Fruit fly (Drosophila melanogaster) whole organism, prepupa: ENCODE measurements around the gene mahe.

Source experiments
- CG10631 ChIP-seq: fragments of 200-800 bp; sonication (Bioruptor generic); optimal IDR thresholded peaks from 2 replicates; lab custom pipeline; 2016; ENCODE audit warnings: missing biosample characterization, missing genetic modification characterization
- CG10669 ChIP-seq: fragments of 200-800 bp; sonication (Bioruptor generic); optimal IDR thresholded peaks from 3 replicates; lab custom pipeline; 2018; ENCODE audit warnings: missing biosample characterization, mild to moderate bottlenecking, missing genetic modification characterization, moderate library complexity
- CG11762 ChIP-seq: fragments of 200-800 bp; sonication (Bioruptor generic); optimal IDR thresholded peaks from 3 replicates; lab custom pipeline; 2016; ENCODE audit warnings: missing biosample characterization, missing genetic modification characterization; ENCODE audit not compliant: insufficient read depth
- CG11902 ChIP-seq: fragments of 200-800 bp; sonication (Bioruptor generic); optimal IDR thresholded peaks from 3 replicates; lab custom pipeline; 2016; ENCODE audit warnings: missing biosample characterization, missing genetic modification characterization
- CG15336 ChIP-seq: fragments of 200-800 bp; sonication (Bioruptor generic); IDR thresholded peaks from 2 replicates; pipeline ENCODE4 v1.3.6; 2022; ENCODE audit warnings: missing biosample characterization, missing genetic modification characterization
- CG1621 ChIP-seq: fragments of 200-800 bp; sonication (Bioruptor generic); optimal IDR thresholded peaks from 3 replicates; lab custom pipeline; 2018; ENCODE audit warnings: missing biosample characterization, mild to moderate bottlenecking, missing genetic modification characterization
- CG16779 ChIP-seq: fragments of 200-800 bp; sonication (Bioruptor generic); optimal IDR thresholded peaks from 3 replicates; lab custom pipeline; 2017; ENCODE audit warnings: missing biosample characterization, mild to moderate bottlenecking, missing genetic modification characterization
- CG3032 ChIP-seq: fragments of 200-800 bp; optimal IDR thresholded peaks from 2 replicates; lab custom pipeline; 2019; ENCODE audit warnings: missing biosample characterization, mild to moderate bottlenecking, missing genetic modification characterization, moderate library complexity
- CG32006 ChIP-seq: fragments of 200-800 bp; sonication (Bioruptor generic); optimal IDR thresholded peaks from 3 replicates; lab custom pipeline; 2017; ENCODE audit warnings: missing biosample characterization, mild to moderate bottlenecking, missing genetic modification characterization
- CG34406 ChIP-seq: fragments of 200-800 bp; sonication (Bioruptor generic); optimal IDR thresholded peaks from 3 replicates; lab custom pipeline; 2016; ENCODE audit warnings: missing biosample characterization, missing genetic modification characterization
- CG3919 ChIP-seq: fragments of 200-800 bp; sonication (Bioruptor generic); optimal IDR thresholded peaks from 3 replicates; lab custom pipeline; 2016; ENCODE audit warnings: missing biosample characterization, missing genetic modification characterization
- CG4318 ChIP-seq: fragments of 200-800 bp; sonication (Bioruptor generic); optimal IDR thresholded peaks from 3 replicates; lab custom pipeline; 2017; ENCODE audit warnings: missing biosample characterization, mild to moderate bottlenecking, missing genetic modification characterization
- CG6163 ChIP-seq: fragments of 200-800 bp; sonication (Bioruptor generic); IDR thresholded peaks from 3 replicates; pipeline ENCODE4 v1.3.6; 2022; ENCODE audit warnings: missing biosample characterization, missing genetic modification characterization
- CG6276 ChIP-seq: fragments of 200-800 bp; sonication (Bioruptor generic); optimal IDR thresholded peaks from 2 replicates; lab custom pipeline; 2017; ENCODE audit warnings: missing biosample characterization, mild to moderate bottlenecking, missing genetic modification characterization
- CG6792 ChIP-seq: fragments of 200-800 bp; sonication (Bioruptor generic); optimal IDR thresholded peaks from 3 replicates; lab custom pipeline; 2016; ENCODE audit warnings: missing biosample characterization, missing genetic modification characterization
- CG6808 ChIP-seq: fragments of 200-800 bp; sonication (Bioruptor generic); optimal IDR thresholded peaks from 3 replicates; lab custom pipeline; 2017; ENCODE audit warnings: missing biosample characterization, missing genetic modification characterization, mild to moderate bottlenecking, moderate library complexity, missing genetic modification reagents
- CG6854 ChIP-seq: fragments of 200-800 bp; sonication (Bioruptor generic); optimal IDR thresholded peaks from 2 replicates; lab custom pipeline; 2017; ENCODE audit warnings: missing biosample characterization, mild to moderate bottlenecking, missing genetic modification characterization
- CG7368 ChIP-seq: fragments of 200-800 bp; sonication (Bioruptor generic); optimal IDR thresholded peaks from 3 replicates; lab custom pipeline; 2016; ENCODE audit warnings: missing biosample characterization, missing genetic modification characterization
- CG8119 ChIP-seq: fragments of 200-800 bp; sonication (Bioruptor generic); IDR thresholded peaks from 3 replicates; pipeline ENCODE4 v1.3.6; 2022; ENCODE audit warnings: missing biosample characterization, missing genetic modification characterization
- CG8319 ChIP-seq: fragments of 200-800 bp; sonication (Bioruptor generic); optimal IDR thresholded peaks from 3 replicates; lab custom pipeline; 2016; ENCODE audit warnings: missing biosample characterization, missing genetic modification characterization
- CG8632 ChIP-seq: fragments of 200-800 bp; sonication (Bioruptor generic); optimal IDR thresholded peaks from 3 replicates; lab custom pipeline; 2016; ENCODE audit warnings: missing biosample characterization, missing genetic modification characterization
- CG9139 ChIP-seq: fragments of 200-800 bp; sonication (Bioruptor generic); optimal IDR thresholded peaks from 3 replicates; lab custom pipeline; 2017; ENCODE audit warnings: missing biosample characterization, mild to moderate bottlenecking, missing genetic modification characterization
- Eip75B ChIP-seq: fragments of 200-800 bp; sonication (Bioruptor generic); optimal IDR thresholded peaks from 3 replicates; lab custom pipeline; 2016; ENCODE audit warnings: missing biosample characterization, missing genetic modification characterization
- Eip78C ChIP-seq: fragments of 200-800 bp; sonication (Bioruptor generic); peaks from one replicate; lab custom pipeline; 2016; ENCODE audit warnings: missing biosample characterization, missing genetic modification characterization
- Eip93F ChIP-seq: fragments of 200-800 bp; sonication (Bioruptor generic); optimal IDR thresholded peaks from 2 replicates; lab custom pipeline; 2016; ENCODE audit warnings: missing biosample characterization, mild to moderate bottlenecking, missing genetic modification characterization
- Ets96B ChIP-seq: fragments of 200-800 bp; optimal IDR thresholded peaks from 2 replicates; lab custom pipeline; 2019; ENCODE audit warnings: missing biosample characterization, mild to moderate bottlenecking, missing genetic modification characterization, moderate library complexity
- Gug ChIP-seq: fragments of 200-800 bp; sonication (Bioruptor generic); IDR thresholded peaks from 2 replicates; pipeline ENCODE4 v1.3.6; 2022; ENCODE audit warnings: missing biosample characterization, missing genetic modification characterization
- Hr38 ChIP-seq: sonication (Bioruptor generic); optimal IDR thresholded peaks from 2 replicates; lab custom pipeline; 2016; ENCODE audit warnings: missing biosample characterization, missing genetic modification characterization
- Hr39 ChIP-seq: fragments of 200-800 bp; sonication (Bioruptor generic); optimal IDR thresholded peaks from 2 replicates; lab custom pipeline; 2016; ENCODE audit warnings: missing biosample characterization, missing genetic modification characterization
- Lpt ChIP-seq: fragments of 200-800 bp; sonication (Bioruptor generic); optimal IDR thresholded peaks from 3 replicates; lab custom pipeline; 2016; ENCODE audit warnings: missing biosample characterization, missing genetic modification characterization
- OdsH ChIP-seq: fragments of 200-800 bp; sonication (Bioruptor generic); optimal IDR thresholded peaks from 3 replicates; lab custom pipeline; 2016; ENCODE audit warnings: missing biosample characterization, missing genetic modification characterization
- Smox ChIP-seq: fragments of 200-800 bp; sonication (Bioruptor generic); optimal IDR thresholded peaks from 3 replicates; lab custom pipeline; 2016; ENCODE audit warnings: missing biosample characterization, missing genetic modification characterization
- Sox102F ChIP-seq: fragments of 200-800 bp; sonication (Bioruptor generic); optimal IDR thresholded peaks from 2 replicates; lab custom pipeline; 2016; ENCODE audit warnings: missing biosample characterization, mild to moderate bottlenecking, missing genetic modification characterization
- Sox14 ChIP-seq: fragments of 200-800 bp; sonication (Bioruptor generic); optimal IDR thresholded peaks from 3 replicates; lab custom pipeline; 2016; ENCODE audit warnings: missing biosample characterization, missing genetic modification characterization
- achi ChIP-seq: fragments of 200-800 bp; sonication (Bioruptor generic); optimal IDR thresholded peaks from 3 replicates; lab custom pipeline; 2016; ENCODE audit warnings: missing biosample characterization, missing genetic modification characterization
- acj6 ChIP-seq: fragments of 200-800 bp; sonication (Bioruptor generic); optimal IDR thresholded peaks from 3 replicates; lab custom pipeline; 2016; ENCODE audit warnings: missing biosample characterization, missing genetic modification characterization
- dac ChIP-seq: fragments of 200-800 bp; sonication (Bioruptor generic); optimal IDR thresholded peaks from 2 replicates; lab custom pipeline; 2017; ENCODE audit warnings: missing biosample characterization, mild to moderate bottlenecking, missing genetic modification characterization
- eg ChIP-seq: fragments of 200-800 bp; sonication (Bioruptor generic); IDR thresholded peaks from 3 replicates; pipeline ENCODE4 v1.3.6; 2022; ENCODE audit warnings: missing biosample characterization, missing genetic modification characterization
- esn ChIP-seq: fragments of 200-800 bp; sonication (Bioruptor generic); optimal IDR thresholded peaks from 2 replicates; lab custom pipeline; 2016; ENCODE audit warnings: missing biosample characterization, mild to moderate bottlenecking, missing genetic modification characterization, moderate library complexity
- fd59A ChIP-seq: fragments of 200-800 bp; sonication (Bioruptor generic); optimal IDR thresholded peaks from 2 replicates; lab custom pipeline; 2017; ENCODE audit warnings: missing biosample characterization, mild to moderate bottlenecking, missing genetic modification characterization, missing genetic modification reagents
- fkh ChIP-seq: fragments of 200-800 bp; sonication (Bioruptor generic); optimal IDR thresholded peaks from 3 replicates; lab custom pipeline; 2017; ENCODE audit warnings: missing biosample characterization, mild to moderate bottlenecking, missing genetic modification characterization, moderate library complexity
- lz ChIP-seq: fragments of 200-800 bp; sonication (Bioruptor generic); optimal IDR thresholded peaks from 3 replicates; lab custom pipeline; 2016; ENCODE audit warnings: missing biosample characterization, missing genetic modification characterization
- net ChIP-seq: fragments of 200-800 bp; sonication (Bioruptor generic); optimal IDR thresholded peaks from 3 replicates; lab custom pipeline; 2016; ENCODE audit warnings: missing biosample characterization, missing genetic modification characterization
- salr ChIP-seq, 2 experiments: fragments of 200-800 bp; sonication (Bioruptor generic); optimal IDR thresholded peaks; 3 replicates each; lab custom pipeline; 2016 to 2018; ENCODE audit warnings: missing biosample characterization in 2 of 2, missing genetic modification characterization in 2 of 2, mild to moderate bottlenecking in 1 of 2
- spab ChIP-seq: fragments of 200-800 bp; sonication (Bioruptor generic); optimal IDR thresholded peaks from 2 replicates; lab custom pipeline; 2017; ENCODE audit warnings: missing biosample characterization, mild to moderate bottlenecking, missing genetic modification characterization, missing genetic modification reagents
- ss ChIP-seq, 2 experiments: fragments of 200-800 bp; sonication (Bioruptor generic); optimal IDR thresholded peaks; 2 replicates in 1 of 2; 3 replicates in 1 of 2; lab custom pipeline; 2017 to 2018; ENCODE audit warnings: mild to moderate bottlenecking in 2 of 2, missing biosample characterization in 2 of 2, missing genetic modification characterization in 2 of 2, moderate library complexity in 1 of 2
- vri ChIP-seq: fragments of 200-800 bp; sonication (Bioruptor generic); optimal IDR thresholded peaks from 3 replicates; lab custom pipeline; 2016; ENCODE audit warnings: missing biosample characterization, mild to moderate bottlenecking, missing genetic modification characterization

Gene mahe

dm6 chrX:7975516-7976257, 44.5 kb upstream of the mahe start (continued):
- TF ChIP-seq lz (GFP tag; lab: Kevin White, UChicago) (peak; percentile 38), salr (GFP tag; optimal IDR thresholded peaks at IDR 0.05; lab: Kevin White, UChicago) (peak in 1 of 2 experiments; percentile 23), Hr39 (GFP tag; lab: Kevin White, UChicago) (peak; percentile 39), CG34406 (GFP tag; lab: Kevin White, UChicago) (peak; percentile 41)
- TF ChIP-seq, all 60 proteins: peak for 36

- peak; percentile 29 for TF ChIP-seq Sox102F
- no peak for TF ChIP-seq CG15336 (GFP tag; lab: Robert Waterston, UW)
- TF ChIP-seq CG6854 (GFP tag; lab: Kevin White, UChicago): no peak
- TF ChIP-seq fkh (GFP tag; lab: Kevin White, UChicago): no peak
- no peak for TF ChIP-seq CG6792 (GFP tag; lab: Kevin White, UChicago)
- TF ChIP-seq CG3919 (GFP tag; lab: Kevin White, UChicago): no peak
- peak; percentile 74 to 79 for TF ChIP-seq ss (GFP tag; optimal IDR thresholded peaks at IDR 0.05; lab: Kevin White, UChicago)
- no peak for TF ChIP-seq CG8632 (GFP tag; lab: Kevin White, UChicago)
- TF ChIP-seq Smox (GFP tag; lab: Kevin White, UChicago): no peak
- no peak for TF ChIP-seq CG6276 (GFP tag; lab: Kevin White, UChicago)
- TF ChIP-seq net: no peak
- no peak for TF ChIP-seq salr (GFP tag; optimal IDR thresholded peaks at IDR 0.05; lab: Kevin White, UChicago)
- peak; percentile 17 for TF ChIP-seq Ets96B (tag; lab: Kevin White, UChicago)
- no peak for TF ChIP-seq vri
- no peak for TF ChIP-seq CG16779
- TF ChIP-seq Gug: no peak
- TF ChIP-seq CG11762 (GFP tag; lab: Kevin White, UChicago): no peak
- no peak for TF ChIP-seq CG34406 (GFP tag; lab: Kevin White, UChicago)
- TF ChIP-seq eg (GFP tag; lab: Robert Waterston, UW): no peak
- peak; percentile 76 for TF ChIP-seq CG6808 (GFP tag; lab: Kevin White, UChicago)
- no peak for TF ChIP-seq Eip75B (GFP tag; lab: Kevin White, UChicago)
- TF ChIP-seq achi: no peak
- TF ChIP-seq spab: peak; percentile 37
- no peak for TF ChIP-seq CG32006 (GFP tag; lab: Kevin White, UChicago)
- no peak for TF ChIP-seq acj6 (GFP tag; lab: Kevin White, UChicago)
- TF ChIP-seq fd59A (GFP tag; lab: Kevin White, UChicago): no peak
- TF ChIP-seq CG6163 (GFP tag; lab: Robert Waterston, UW): peak; percentile 60; the same call in 1 of the 3 replicates
- TF ChIP-seq CG7368 (GFP tag; lab: Kevin White, UChicago): no peak
- TF ChIP-seq Hr39 (GFP tag; lab: Kevin White, UChicago): no peak
- no peak for TF ChIP-seq Eip93F (GFP tag; lab: Kevin White, UChicago)
- no peak for TF ChIP-seq CG10631 (GFP tag; lab: Kevin White, UChicago)
- TF ChIP-seq esn (GFP tag; lab: Kevin White, UChicago): no peak
- no peak for TF ChIP-seq Sox14 (GFP tag; lab: Kevin White, UChicago)
- no peak for TF ChIP-seq Hr38 (GFP tag; lab: Kevin White, UChicago)
- no peak for TF ChIP-seq CG8319
- TF ChIP-seq CG1621 (tag; lab: Kevin White, UChicago): peak; percentile 42
- no peak for TF ChIP-seq CG3032 (tag; lab: Kevin White, UChicago)
- no peak for TF ChIP-seq CG8119 (GFP tag; lab: Robert Waterston, UW)
- peak; percentile 27 for TF ChIP-seq CG10669 (GFP tag; lab: Kevin White, UChicago)
- no peak for TF ChIP-seq CG11902 (GFP tag; lab: Kevin White, UChicago)
- TF ChIP-seq CG4318 (GFP tag; lab: Kevin White, UChicago): no peak
- peak; percentile 68 for TF ChIP-seq Eip78C (GFP tag; lab: Kevin White, UChicago)
- peak; percentile 17 for TF ChIP-seq Lpt
- no peak for TF ChIP-seq OdsH (GFP tag; lab: Kevin White, UChicago)
- no peak for TF ChIP-seq dac (GFP tag; lab: Kevin White, UChicago)
- TF ChIP-seq CG9139: peak; percentile 78
Observed at dm6 chrX:7973325-7973954, 42.3 kb upstream of the mahe start.
